Worm (Caenorhabditis elegans): ENCODE results near the gene F41C3.11.

DNA sequence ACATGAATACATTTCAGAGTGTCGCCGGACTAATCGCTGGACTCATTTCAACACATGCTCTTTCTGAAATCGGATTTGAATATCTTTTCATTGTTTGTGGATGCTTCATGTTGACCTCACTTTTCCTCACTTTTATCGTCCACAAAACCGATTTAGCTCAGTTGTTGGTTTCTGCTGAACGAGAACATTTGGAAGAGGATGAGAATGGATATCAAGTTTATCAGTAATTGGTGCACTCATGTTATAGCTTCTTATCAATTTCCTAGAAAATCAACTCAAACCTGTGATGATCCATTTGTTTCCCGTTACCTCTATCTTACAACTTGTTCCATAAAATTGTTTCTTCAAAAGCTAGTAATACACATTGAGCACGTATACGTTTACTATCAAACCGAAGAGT lies 37.7 kb downstream of the F41C3.11 start:
- TF ChIP-seq ama-1 (optimal IDR thresholded peaks at IDR 0.05) (no peak), ref-2 (tag; optimal IDR thresholded peaks at IDR 0.05) (no peak), nhr-11 (tag; optimal IDR thresholded peaks at IDR 0.05) (no peak), tbx-2 (tag; optimal IDR thresholded peaks at IDR 0.05) (no peak), F13H6.1 (tag; optimal IDR thresholded peaks at IDR 0.05) (no peak), C08G9.2 (tag; optimal IDR thresholded peaks at IDR 0.05) (no peak), eyg-1 (tag; optimal IDR thresholded peaks at IDR 0.05) (no peak), pag-3 (tag; optimal IDR thresholded peaks at IDR 0.05; ENCODE audit: borderline replicate concordance) (no peak), hlh-30 (tag; optimal IDR thresholded peaks at IDR 0.05; ENCODE audit: insufficient read depth) (no peak), nfya-1 (tag; optimal IDR thresholded peaks at IDR 0.05) (no peak), fkh-10 (GFP tag; optimal IDR thresholded peaks at IDR 0.05) (no peak)
